Worm (Caenorhabditis elegans): Measurements from ENCODE around the gene com-1.

DNA sequence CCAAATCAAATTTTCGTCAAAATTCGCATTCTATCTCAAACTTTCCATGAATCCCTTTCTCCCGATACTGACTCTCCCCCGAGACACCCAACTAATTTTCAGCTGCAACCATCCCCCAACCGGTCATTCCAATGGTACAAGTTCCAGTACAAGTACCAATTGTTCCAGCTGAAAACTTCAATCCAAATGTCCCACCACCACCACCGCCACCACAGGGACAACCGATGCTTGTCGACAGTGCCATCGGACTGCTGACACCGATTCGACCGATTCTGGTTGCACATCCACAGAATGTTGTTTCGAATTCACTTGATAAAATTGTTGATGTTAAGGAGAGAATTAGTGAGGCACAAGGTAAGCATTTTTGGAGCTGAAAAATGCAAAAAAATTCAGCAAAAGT, 49.4 kb downstream of the com-1 start:
- no peak for TF ChIP-seq unc-39 (tag; optimal IDR thresholded peaks at IDR 0.05)
- TF ChIP-seq nhr-6 (tag; optimal IDR thresholded peaks at IDR 0.05) = no peak
- no peak for TF ChIP-seq ama-1 (optimal IDR thresholded peaks at IDR 0.05)
- no peak for TF ChIP-seq ztf-11 (tag; optimal IDR thresholded peaks at IDR 0.05)
- TF ChIP-seq nhr-77 (tag; optimal IDR thresholded peaks at IDR 0.05) = no peak
- no peak for TF ChIP-seq nhr-11 (tag; optimal IDR thresholded peaks at IDR 0.05)
- TF ChIP-seq nhr-237 (tag; optimal IDR thresholded peaks at IDR 0.05) = no peak
- no peak for TF ChIP-seq skn-1 (tag; optimal IDR thresholded peaks at IDR 0.05)
- no peak for TF ChIP-seq lin-39 (tag; optimal IDR thresholded peaks at IDR 0.05)
- TF ChIP-seq fos-1 (tag; optimal IDR thresholded peaks at IDR 0.05) = no peak
- no peak for TF ChIP-seq nhr-25 (tag; optimal IDR thresholded peaks at IDR 0.05)
- no peak for TF ChIP-seq nhr-12 (tag; optimal IDR thresholded peaks at IDR 0.05)
- TF ChIP-seq peb-1 (tag; optimal IDR thresholded peaks at IDR 0.05) = no peak
